Worm (Caenorhabditis elegans) whole organism, L1 larva: ENCODE data around the gene ani-3.

Source experiments
- Y116A8C.19 ChIP-seq: sonication (generic microtip); optimal IDR thresholded peaks from 2 replicates; lab custom pipeline; 2016; ENCODE audit warnings: missing compliant biosample characterization, missing genetic modification characterization, borderline replicate concordance
- aly-2 ChIP-seq: fragments of 150-350 bp; optimal IDR thresholded peaks from 2 replicates; lab custom pipeline; 2014; ENCODE audit warnings: missing biosample characterization, missing genetic modification characterization
- ama-1 ChIP-seq: fragments of 150-350 bp; optimal IDR thresholded peaks from 2 replicates; lab custom pipeline; 2014
- blmp-1 ChIP-seq: fragments of 150-350 bp; optimal IDR thresholded peaks from 2 replicates; lab custom pipeline; 2014; ENCODE audit warnings: missing biosample characterization, missing genetic modification characterization
- ceh-82 ChIP-seq, 3 experiments: fragments of 150-350 bp in 1 of 3; sonication (generic microtip) in 2 of 3; optimal IDR thresholded peaks; 2 replicates each; lab custom pipeline; 2014 to 2017; ENCODE audit warnings: missing biosample characterization in 3 of 3, missing genetic modification characterization in 3 of 3
- dsc-1 ChIP-seq: sonication (generic microtip); optimal IDR thresholded peaks from 2 replicates; lab custom pipeline; 2016; ENCODE audit warnings: mild to moderate bottlenecking, missing genetic modification characterization, missing compliant biosample characterization
- efl-1 ChIP-seq, 4 experiments: fragments of 150-350 bp; optimal IDR thresholded peaks in 3 of 4; peaks in 1 of 4; 1 replicate in 1 of 4; 2 replicates in 3 of 4; lab custom pipeline; 2014; ENCODE audit warnings: missing biosample characterization in 2 of 4, missing genetic modification characterization in 2 of 4, missing genetic modification reagents in 2 of 4
- ets-5 ChIP-seq: fragments of 200-800 bp; sonication (Bioruptor generic); IDR thresholded peaks from 2 replicates; pipeline ENCODE4 v1.3.6; 2022; ENCODE audit warnings: missing genetic modification characterization, missing compliant biosample characterization
- hlh-4 ChIP-seq: sonication (generic microtip); optimal IDR thresholded peaks from 2 replicates; lab custom pipeline; 2016; ENCODE audit warnings: mild to moderate bottlenecking, missing genetic modification characterization, missing compliant biosample characterization
- irx-1 ChIP-seq: sonication (generic microtip); optimal IDR thresholded peaks from 2 replicates; lab custom pipeline; 2016; ENCODE audit warnings: missing genetic modification characterization, missing compliant biosample characterization
- jun-1 ChIP-seq: fragments of 150-350 bp; optimal IDR thresholded peaks from 2 replicates; lab custom pipeline; 2014; ENCODE audit warnings: missing biosample characterization, missing genetic modification reagents, missing genetic modification characterization
- lin-13 ChIP-seq: fragments of 150-350 bp; optimal IDR thresholded peaks from 2 replicates; lab custom pipeline; 2014; ENCODE audit warnings: missing biosample characterization, missing genetic modification reagents, missing genetic modification characterization
- lin-15B ChIP-seq: fragments of 150-350 bp; sonication (generic microtip); optimal IDR thresholded peaks from 3 replicates; lab custom pipeline; 2014; ENCODE audit warnings: missing biosample characterization, missing genetic modification characterization
- lin-35 ChIP-seq, 2 experiments: fragments of 150-350 bp; optimal IDR thresholded peaks; 2 replicates each; lab custom pipeline; 2014; ENCODE audit warnings: missing biosample characterization in 2 of 2, missing genetic modification characterization in 2 of 2, missing genetic modification reagents in 2 of 2
- lin-39 ChIP-seq: fragments of 150-350 bp; optimal IDR thresholded peaks from 2 replicates; lab custom pipeline; 2014; ENCODE audit warnings: missing biosample characterization, missing genetic modification reagents, missing genetic modification characterization
- lsy-2 ChIP-seq, 2 experiments: fragments of 150-350 bp; optimal IDR thresholded peaks; 2 replicates each; lab custom pipeline; 2014; ENCODE audit warnings: missing biosample characterization in 2 of 2, missing genetic modification characterization in 2 of 2
- mdl-1 ChIP-seq, 2 experiments: fragments of 150-350 bp; optimal IDR thresholded peaks; 2 replicates each; lab custom pipeline; 2014 to 2017; ENCODE audit warnings: missing biosample characterization in 2 of 2, missing genetic modification characterization in 2 of 2, inconsistent platforms in 1 of 2
- nhr-11 ChIP-seq: fragments of 150-350 bp; optimal IDR thresholded peaks from 2 replicates; lab custom pipeline; 2014; ENCODE audit warnings: missing biosample characterization, missing genetic modification characterization
- nhr-19 ChIP-seq: fragments of 200-800 bp; sonication (Bioruptor generic); conservative IDR thresholded peaks from 2 replicates; pipeline ENCODE4 v1.3.6; 2022; ENCODE audit warnings: missing genetic modification characterization, missing compliant biosample characterization
- nhr-20 ChIP-seq: sonication (generic microtip); optimal IDR thresholded peaks from 2 replicates; lab custom pipeline; 2016; ENCODE audit warnings: mild to moderate bottlenecking, missing genetic modification characterization, missing compliant biosample characterization
- nhr-71 ChIP-seq: sonication (generic microtip); optimal IDR thresholded peaks from 2 replicates; lab custom pipeline; 2016; ENCODE audit warnings: mild to moderate bottlenecking, missing genetic modification characterization, moderate library complexity, missing compliant biosample characterization
- nhr-76 ChIP-seq: sonication (generic microtip); optimal IDR thresholded peaks from 2 replicates; lab custom pipeline; 2017; ENCODE audit warnings: missing biosample characterization, missing genetic modification characterization
- nhr-85 ChIP-seq: sonication (generic microtip); peaks from one replicate; lab custom pipeline; 2016; ENCODE audit warnings: missing genetic modification characterization, inconsistent platforms, missing compliant biosample characterization
- nhr-90 ChIP-seq: sonication (generic microtip); optimal IDR thresholded peaks from 2 replicates; lab custom pipeline; 2016; ENCODE audit warnings: mild to moderate bottlenecking, missing genetic modification characterization, missing compliant biosample characterization; ENCODE audit not compliant: poor library complexity
- pqm-1 ChIP-seq: sonication (generic microtip); optimal IDR thresholded peaks from 3 replicates; lab custom pipeline; 2017; ENCODE audit warnings: missing biosample characterization, missing genetic modification characterization
- rnt-1 ChIP-seq: sonication (generic microtip); optimal IDR thresholded peaks from 2 replicates; lab custom pipeline; 2016; ENCODE audit warnings: mild to moderate bottlenecking, missing genetic modification characterization, moderate library complexity, missing compliant biosample characterization
- skn-1 ChIP-seq: fragments of 150-350 bp; optimal IDR thresholded peaks from 2 replicates; lab custom pipeline; 2014; ENCODE audit warnings: missing biosample characterization, missing genetic modification characterization
- snu-23 ChIP-seq: sonication (generic microtip); optimal IDR thresholded peaks from 2 replicates; lab custom pipeline; 2016; ENCODE audit warnings: missing genetic modification characterization, missing compliant biosample characterization
- sox-4 ChIP-seq: sonication (generic microtip); optimal IDR thresholded peaks from 2 replicates; lab custom pipeline; 2016; ENCODE audit warnings: missing genetic modification characterization, missing compliant biosample characterization
- sptf-1 ChIP-seq: fragments of 150-350 bp; optimal IDR thresholded peaks from 2 replicates; lab custom pipeline; 2014; ENCODE audit warnings: missing biosample characterization, missing genetic modification characterization
- sup-37 ChIP-seq: fragments of 200-800 bp; sonication (Bioruptor generic); optimal IDR thresholded peaks from 2 replicates; lab custom pipeline; 2018; ENCODE audit warnings: mild to moderate bottlenecking, missing genetic modification characterization, missing compliant biosample characterization
- swsn-7 ChIP-seq: sonication (generic microtip); optimal IDR thresholded peaks from 2 replicates; lab custom pipeline; 2016; ENCODE audit warnings: missing genetic modification characterization, missing compliant biosample characterization
- tbx-2 ChIP-seq: sonication (generic microtip); optimal IDR thresholded peaks from 2 replicates; lab custom pipeline; 2016; ENCODE audit warnings: missing genetic modification characterization, missing compliant biosample characterization
- unc-130 ChIP-seq: fragments of 150-350 bp; optimal IDR thresholded peaks from 2 replicates; lab custom pipeline; 2017; ENCODE audit warnings: missing biosample characterization, missing genetic modification characterization, inconsistent platforms
- unc-30 ChIP-seq: sonication (generic microtip); optimal IDR thresholded peaks from 2 replicates; lab custom pipeline; 2017; ENCODE audit warnings: missing biosample characterization, missing genetic modification characterization
- unc-62 ChIP-seq: fragments of 150-350 bp; optimal IDR thresholded peaks from 2 replicates; lab custom pipeline; 2014; ENCODE audit warnings: missing biosample characterization, missing genetic modification reagents, missing genetic modification characterization
- unc-86 ChIP-seq: sonication (generic microtip); optimal IDR thresholded peaks from 2 replicates; lab custom pipeline; 2016; ENCODE audit warnings: missing genetic modification characterization, missing compliant biosample characterization
- zag-1 ChIP-seq: fragments of 150-350 bp; optimal IDR thresholded peaks from 2 replicates; lab custom pipeline; 2014; ENCODE audit warnings: missing biosample characterization, missing genetic modification characterization
- zip-4 ChIP-seq: fragments of 200-800 bp; sonication (Bioruptor generic); optimal IDR thresholded peaks from 2 replicates; lab custom pipeline; 2018; ENCODE audit warnings: mild to moderate bottlenecking, missing genetic modification characterization, moderate library complexity, missing compliant biosample characterization
- ztf-11 ChIP-seq, 2 experiments: sonication (generic microtip); optimal IDR thresholded peaks; 2 replicates each; lab custom pipeline; 2016 to 2017; ENCODE audit warnings: missing genetic modification characterization in 2 of 2, missing biosample characterization in 1 of 2, missing compliant biosample characterization in 1 of 2
- ztf-4 ChIP-seq: fragments of 150-350 bp; optimal IDR thresholded peaks from 2 replicates; lab custom pipeline; 2014; ENCODE audit warnings: missing biosample characterization, missing genetic modification characterization

Gene ani-3

ce11 chrV:19718660-19719059, 21.1 kb downstream of the ani-3 start:
- TF ChIP-seq irx-1 (tag; lab: Kevin White, UChicago) (no peak), nhr-76 (tag; lab: Kevin White, UChicago) (no peak), ztf-4 (tag; lab: Kevin White, UChicago) (no peak), lin-13 (GFP tag; lab: Kevin White, UChicago) (no peak)
- TF ChIP-seq, all 84 proteins: peak for 0

ce11 chrV:19719253-19719652, 21.7 kb downstream of the ani-3 start, which contains the start of gene Y116F11A.6:
Gene Y116F11A.6, plus strand, starts transcription at chrV:19719553.
- no peak for TF ChIP-seq lin-35 (GFP tag; optimal IDR thresholded peaks at IDR 0.05; lab: Kevin White, UChicago)
- TF ChIP-seq zip-4: no peak
- no peak for TF ChIP-seq ztf-11 (tag; optimal IDR thresholded peaks at IDR 0.05; lab: Kevin White, UChicago)

- no peak for TF ChIP-seq nhr-90 (tag; lab: Kevin White, UChicago)
- no peak for TF ChIP-seq ama-1 (lab: Kevin White, UChicago)
- peak; percentile 43 for TF ChIP-seq nhr-19 (GFP tag; lab: Robert Waterston, UW)
- TF ChIP-seq rnt-1 (tag; lab: Kevin White, UChicago): peak; percentile 49
- TF ChIP-seq ceh-82 (tag; optimal IDR thresholded peaks at IDR 0.05; lab: Kevin White, UChicago): peak in 1 of 3 experiments; percentile 14
- peak; percentile 4 for TF ChIP-seq swsn-7 (tag; lab: Kevin White, UChicago)
- TF ChIP-seq efl-1 (optimal IDR thresholded peaks at IDR 0.05; lab: Kevin White, UChicago): no peak
- peak in 1 of 2 experiments; percentile 92 for TF ChIP-seq efl-1 (GFP tag; optimal IDR thresholded peaks at IDR 0.05 in 1 of 2; lab: Kevin White, UChicago)
- peak in 1 of 2 experiments; percentile 14 for TF ChIP-seq mdl-1 (tag; optimal IDR thresholded peaks at IDR 0.05; lab: Kevin White, UChicago)
- TF ChIP-seq tbx-2 (tag; lab: Kevin White, UChicago): peak; percentile 1
- TF ChIP-seq unc-130 (tag; lab: Kevin White, UChicago): peak; percentile 5
- TF ChIP-seq lsy-2 (tag; optimal IDR thresholded peaks at IDR 0.05; lab: Kevin White, UChicago): peak in 1 of 2 experiments; percentile 36
- TF ChIP-seq zip-4: no peak
- peak in 1 of 2 experiments; percentile 10 for TF ChIP-seq lin-35 (GFP tag; optimal IDR thresholded peaks at IDR 0.05; lab: Kevin White, UChicago)
- TF ChIP-seq zag-1 (tag; lab: Kevin White, UChicago): no peak
- TF ChIP-seq dsc-1 (tag; lab: Kevin White, UChicago): peak; percentile 43
- TF ChIP-seq, all 84 proteins: peak for 11
These were observed 25.3 kb downstream of the ani-3 start for ce11 chrV:19722881-19723280.

ce11 chrV:19724589-19724988, 27.1 kb downstream of the ani-3 start:
- TF ChIP-seq ets-5 (GFP tag; lab: Robert Waterston, UW): no peak
- no peak for TF ChIP-seq blmp-1 (tag; lab: Kevin White, UChicago)
- no peak for TF ChIP-seq ama-1 (lab: Kevin White, UChicago)
- no peak for TF ChIP-seq snu-23 (GFP tag; lab: Kevin White, UChicago)
- TF ChIP-seq unc-130 (tag; lab: Kevin White, UChicago): no peak
- peak in 2 of 3 experiments; percentile 3 to 4 for TF ChIP-seq ceh-82 (tag; optimal IDR thresholded peaks at IDR 0.05; lab: Kevin White, UChicago)
- TF ChIP-seq nhr-71 (tag; lab: Kevin White, UChicago): no peak
- TF ChIP-seq nhr-11 (tag; lab: Kevin White, UChicago): no peak
- TF ChIP-seq mdl-1 (tag; optimal IDR thresholded peaks at IDR 0.05; lab: Kevin White, UChicago): no peak
- TF ChIP-seq lin-39 (tag; lab: Kevin White, UChicago): no peak
- TF ChIP-seq lin-15B (tag; lab: Kevin White, UChicago): no peak
- no peak for TF ChIP-seq jun-1 (tag; lab: Kevin White, UChicago)
- peak; percentile 31 for TF ChIP-seq nhr-85 (tag; lab: Kevin White, UChicago)
- no peak for TF ChIP-seq unc-30
- no peak for TF ChIP-seq sup-37
- TF ChIP-seq sox-4 (tag; lab: Kevin White, UChicago): no peak
- TF ChIP-seq sptf-1: no peak
- no peak for TF ChIP-seq Y116A8C.19 (tag; lab: Kevin White, UChicago)
- no peak for TF ChIP-seq skn-1 (tag; lab: Kevin White, UChicago)
- TF ChIP-seq rnt-1 (tag; lab: Kevin White, UChicago): peak; percentile 40
- no peak for TF ChIP-seq nhr-20
- TF ChIP-seq unc-62: no peak
- peak; percentile 19 for TF ChIP-seq unc-86 (tag; lab: Kevin White, UChicago)
- no peak for TF ChIP-seq hlh-4 (tag; lab: Kevin White, UChicago)
- no peak for TF ChIP-seq tbx-2 (tag; lab: Kevin White, UChicago)
- no peak for TF ChIP-seq aly-2 (tag; lab: Kevin White, UChicago)
- TF ChIP-seq pqm-1 (tag; lab: Kevin White, UChicago): no peak
